Fruit fly (Drosophila melanogaster) whole organism, embryonic: Measurements from ENCODE around the gene CG4462.

Experiments used
- Bdp1 ChIP-seq: fragments of 200-800 bp; sonication (Bioruptor generic); optimal IDR thresholded peaks from 3 replicates; lab custom pipeline; 2016; ENCODE audit warnings: missing biosample characterization, missing genetic modification characterization
- CG10209 ChIP-seq: fragments of 200-800 bp; sonication (Bioruptor generic); optimal IDR thresholded peaks from 3 replicates; lab custom pipeline; 2017; ENCODE audit warnings: missing biosample characterization, mild to moderate bottlenecking, missing genetic modification characterization, missing genetic modification reagents
- CG11723 ChIP-seq: fragments of 200-800 bp; sonication (Bioruptor generic); optimal IDR thresholded peaks from 2 replicates; lab custom pipeline; 2017; ENCODE audit warnings: missing biosample characterization, mild to moderate bottlenecking, missing genetic modification characterization
- CG13123 ChIP-seq: fragments of 200-800 bp; sonication (Bioruptor generic); optimal IDR thresholded peaks from 2 replicates; lab custom pipeline; 2016; ENCODE audit warnings: missing biosample characterization, missing genetic modification characterization
- CG13296 ChIP-seq: fragments of 200-800 bp; sonication (Bioruptor generic); optimal IDR thresholded peaks from 3 replicates; lab custom pipeline; 2018; ENCODE audit warnings: missing biosample characterization, mild to moderate bottlenecking, missing genetic modification characterization
- CG13894 ChIP-seq: fragments of 200-800 bp; sonication (Bioruptor generic); optimal IDR thresholded peaks from 3 replicates; lab custom pipeline; 2018; ENCODE audit warnings: missing biosample characterization, mild to moderate bottlenecking, missing genetic modification characterization, moderate library complexity
- CG15601 ChIP-seq: fragments of 200-800 bp; sonication (Bioruptor generic); optimal IDR thresholded peaks from 3 replicates; lab custom pipeline; 2019; ENCODE audit warnings: missing biosample characterization, mild to moderate bottlenecking, missing genetic modification characterization, moderate library complexity
- CG16863 ChIP-seq: fragments of 200-800 bp; sonication (Bioruptor generic); optimal IDR thresholded peaks from 3 replicates; lab custom pipeline; 2016; ENCODE audit warnings: missing biosample characterization, missing genetic modification characterization
- CG30403 ChIP-seq: fragments of 200-800 bp; sonication (Bioruptor generic); optimal IDR thresholded peaks from 3 replicates; lab custom pipeline; 2016; ENCODE audit warnings: missing biosample characterization, missing genetic modification characterization
- CG31441 ChIP-seq: fragments of 200-800 bp; sonication (Bioruptor generic); IDR thresholded peaks from 2 replicates; pipeline ENCODE4 v1.3.6; 2022; ENCODE audit warnings: missing biosample characterization, missing genetic modification characterization
- CG32532 ChIP-seq: fragments of 200-800 bp; sonication (Bioruptor generic); IDR thresholded peaks from 2 replicates; pipeline ENCODE4 v1.3.6; 2022; ENCODE audit warnings: missing biosample characterization, missing genetic modification characterization
- CG33557 ChIP-seq: fragments of 200-800 bp; sonication (Bioruptor generic); optimal IDR thresholded peaks from 2 replicates; lab custom pipeline; 2019; ENCODE audit warnings: missing biosample characterization, mild to moderate bottlenecking, missing genetic modification characterization, moderate library complexity
- CG4820 ChIP-seq: fragments of 200-800 bp; sonication (Bioruptor generic); optimal IDR thresholded peaks from 3 replicates; lab custom pipeline; 2016; ENCODE audit warnings: missing biosample characterization, missing genetic modification characterization
- CG5180 ChIP-seq: fragments of 200-800 bp; sonication (Bioruptor generic); optimal IDR thresholded peaks from 3 replicates; lab custom pipeline; 2017; ENCODE audit warnings: missing biosample characterization, missing genetic modification characterization, mild to moderate bottlenecking, moderate library complexity, missing genetic modification reagents
- CG7271 ChIP-seq: fragments of 200-800 bp; sonication (Bioruptor generic); optimal IDR thresholded peaks from 2 replicates; lab custom pipeline; 2018; ENCODE audit warnings: missing biosample characterization, mild to moderate bottlenecking, missing genetic modification characterization, moderate library complexity
- CG7745 ChIP-seq: fragments of 200-800 bp; sonication (Bioruptor generic); optimal IDR thresholded peaks from 2 replicates; lab custom pipeline; 2018; ENCODE audit warnings: missing biosample characterization, mild to moderate bottlenecking, missing genetic modification characterization, moderate library complexity
- CG7786 ChIP-seq: fragments of 200-800 bp; sonication (Bioruptor generic); optimal IDR thresholded peaks from 2 replicates; lab custom pipeline; 2016; ENCODE audit warnings: missing biosample characterization, missing genetic modification characterization
- CG7839 ChIP-seq: fragments of 200-800 bp; sonication (Bioruptor generic); optimal IDR thresholded peaks from 3 replicates; lab custom pipeline; 2018; ENCODE audit warnings: missing biosample characterization, mild to moderate bottlenecking, missing genetic modification characterization, moderate library complexity
- CG7963 ChIP-seq: fragments of 200-800 bp; sonication (Bioruptor generic); IDR thresholded peaks from 3 replicates; pipeline ENCODE4 v1.3.6; 2022; ENCODE audit warnings: missing biosample characterization, missing genetic modification characterization; ENCODE audit not compliant: partially characterized antibody
- CG9876 ChIP-seq: fragments of 200-800 bp; sonication (Bioruptor generic); optimal IDR thresholded peaks from 2 replicates; lab custom pipeline; 2016; ENCODE audit warnings: missing biosample characterization, missing genetic modification characterization
- D19A ChIP-seq: fragments of 200-800 bp; optimal IDR thresholded peaks from 3 replicates; lab custom pipeline; 2019; ENCODE audit warnings: missing biosample characterization, mild to moderate bottlenecking, missing genetic modification characterization, moderate library complexity
- Doc2 ChIP-seq: fragments of 200-800 bp; sonication (Bioruptor generic); IDR thresholded peaks from 2 replicates; pipeline ENCODE4 v1.3.6; 2022; ENCODE audit warnings: missing biosample characterization, missing genetic modification characterization
- Fer2 ChIP-seq: fragments of 200-800 bp; sonication (Bioruptor generic); optimal IDR thresholded peaks from 2 replicates; lab custom pipeline; 2018; ENCODE audit warnings: missing biosample characterization, mild to moderate bottlenecking, missing genetic modification characterization, moderate library complexity
- HmgZ ChIP-seq: fragments of 200-800 bp; sonication (Bioruptor generic); optimal IDR thresholded peaks from 2 replicates; lab custom pipeline; 2018; ENCODE audit warnings: missing biosample characterization, mild to moderate bottlenecking, missing genetic modification characterization
- Hr3 ChIP-seq: fragments of 200-800 bp; sonication (Bioruptor generic); optimal IDR thresholded peaks from 3 replicates; lab custom pipeline; 2016; ENCODE audit warnings: missing biosample characterization, missing genetic modification characterization
- Hr78 ChIP-seq, 2 experiments: fragments of 200-800 bp in 1 of 2; fragments of >200 bp in 1 of 2; sonication (Bioruptor generic) in 1 of 2; optimal IDR thresholded peaks; 2 replicates each; lab custom pipeline; 2017 to 2019; ENCODE audit warnings: missing biosample characterization in 2 of 2, missing genetic modification characterization in 2 of 2, mild to moderate bottlenecking in 1 of 2, moderate library complexity in 1 of 2
- NfI ChIP-seq: fragments of 200-800 bp; sonication (Bioruptor generic); optimal IDR thresholded peaks from 3 replicates; lab custom pipeline; 2018; ENCODE audit warnings: missing biosample characterization, mild to moderate bottlenecking, missing genetic modification characterization, moderate library complexity
- PHDP ChIP-seq: fragments of 200-800 bp; sonication (Bioruptor generic); optimal IDR thresholded peaks from 3 replicates; lab custom pipeline; 2018; ENCODE audit warnings: missing biosample characterization, mild to moderate bottlenecking, missing genetic modification characterization, moderate library complexity
- Rx ChIP-seq: fragments of 200-800 bp; sonication (Bioruptor generic); IDR thresholded peaks from 2 replicates; pipeline ENCODE4 v1.3.6; 2022; ENCODE audit warnings: missing biosample characterization, missing genetic modification characterization
- al ChIP-seq: fragments of 200-800 bp; sonication (Bioruptor generic); IDR thresholded peaks from 2 replicates; pipeline ENCODE4 v1.3.6; 2022; ENCODE audit warnings: missing biosample characterization, missing genetic modification characterization
- ap ChIP-seq: fragments of 200-800 bp; sonication (Bioruptor generic); IDR thresholded peaks from 2 replicates; pipeline ENCODE4 v1.3.6; 2022; ENCODE audit warnings: missing biosample characterization, missing genetic modification characterization
- az2 ChIP-seq: fragments of 200-800 bp; sonication (Bioruptor generic); optimal IDR thresholded peaks from 3 replicates; lab custom pipeline; 2016; ENCODE audit warnings: missing biosample characterization, missing genetic modification characterization
- bsh ChIP-seq, 2 experiments: fragments of 200-800 bp; sonication (Bioruptor generic); optimal IDR thresholded peaks; 2 replicates each; lab custom pipeline; 2017 to 2018; ENCODE audit warnings: mild to moderate bottlenecking in 2 of 2, missing biosample characterization in 2 of 2, missing genetic modification characterization in 2 of 2, moderate library complexity in 1 of 2
- chinmo ChIP-seq: fragments of 200-800 bp; sonication (Bioruptor generic); IDR thresholded peaks from 4 replicates; pipeline ENCODE4 v1.3.6; 2022; ENCODE audit warnings: missing biosample characterization, missing genetic modification characterization; ENCODE audit not compliant: partially characterized antibody
- chn ChIP-seq: fragments of 200-800 bp; sonication (Bioruptor generic); optimal IDR thresholded peaks from 2 replicates; lab custom pipeline; 2016; ENCODE audit warnings: missing biosample characterization, missing genetic modification characterization
- dan ChIP-seq: fragments of 200-800 bp; sonication (Bioruptor generic); IDR thresholded peaks from 2 replicates; pipeline ENCODE4 v1.3.6; 2022; ENCODE audit warnings: missing biosample characterization, missing genetic modification characterization
- dati ChIP-seq: fragments of 200-800 bp; sonication (Bioruptor generic); IDR thresholded peaks from 2 replicates; pipeline ENCODE4 v1.3.6; 2022; ENCODE audit warnings: missing biosample characterization, missing genetic modification characterization
- dpn ChIP-seq, 2 experiments: fragments of 200-800 bp; sonication (Bioruptor generic); optimal IDR thresholded peaks; 3 replicates each; lab custom pipeline; 2016; ENCODE audit warnings: missing biosample characterization in 2 of 2, missing genetic modification characterization in 2 of 2
- hth ChIP-seq: fragments of >200 bp; optimal IDR thresholded peaks from 2 replicates; lab custom pipeline; 2017; ENCODE audit warnings: inconsistent platforms
- insv ChIP-seq, 2 experiments: fragments of 200-800 bp; sonication (Bioruptor generic); optimal IDR thresholded peaks; 3 replicates each; lab custom pipeline; 2016 to 2018; ENCODE audit warnings: missing biosample characterization in 2 of 2, missing genetic modification characterization in 2 of 2
- knrl ChIP-seq: fragments of 200-800 bp; sonication (Bioruptor generic); IDR thresholded peaks from 3 replicates; pipeline ENCODE4 v1.3.6; 2022; ENCODE audit warnings: missing biosample characterization, missing genetic modification characterization; ENCODE audit not compliant: partially characterized antibody
- ranshi ChIP-seq: fragments of 200-800 bp; sonication (Bioruptor generic); IDR thresholded peaks from 2 replicates; pipeline ENCODE4 v1.3.6; 2022; ENCODE audit warnings: missing biosample characterization, missing genetic modification characterization
- repo ChIP-seq: fragments of 200-800 bp; sonication (Bioruptor generic); optimal IDR thresholded peaks from 2 replicates; lab custom pipeline; 2016; ENCODE audit warnings: missing biosample characterization, missing genetic modification characterization
- sc ChIP-seq, 3 experiments: fragments of >200 bp in 2 of 3; fragments of 200-800 bp in 1 of 3; sonication (Bioruptor generic) in 1 of 3; optimal IDR thresholded peaks; 2 replicates in 2 of 3; 3 replicates in 1 of 3; lab custom pipeline; 2017; ENCODE audit warnings: mild to moderate bottlenecking in 1 of 3, missing biosample characterization in 1 of 3, missing genetic modification characterization in 1 of 3, missing genetic modification reagents in 1 of 3
- trem ChIP-seq: fragments of 200-800 bp; optimal IDR thresholded peaks from 3 replicates; lab custom pipeline; 2019; ENCODE audit warnings: missing biosample characterization, mild to moderate bottlenecking, missing genetic modification characterization, moderate library complexity
- trh ChIP-seq: fragments of 200-800 bp; sonication (Bioruptor generic); optimal IDR thresholded peaks from 2 replicates; lab custom pipeline; 2016; ENCODE audit warnings: missing biosample characterization, missing genetic modification characterization
- twi ChIP-seq: fragments of 200-800 bp; optimal IDR thresholded peaks from 2 replicates; lab custom pipeline; 2019; ENCODE audit warnings: missing biosample characterization, mild to moderate bottlenecking, missing genetic modification characterization, moderate library complexity
- zen ChIP-seq: fragments of 200-800 bp; sonication (Bioruptor generic); optimal IDR thresholded peaks from 3 replicates; lab custom pipeline; 2018; ENCODE audit warnings: missing biosample characterization, mild to moderate bottlenecking, missing genetic modification characterization, moderate library complexity
- zfh2 ChIP-seq: fragments of 200-800 bp; sonication (Bioruptor generic); optimal IDR thresholded peaks from 2 replicates; lab custom pipeline; 2016; ENCODE audit warnings: missing biosample characterization, missing genetic modification characterization

Gene CG4462

DNA sequence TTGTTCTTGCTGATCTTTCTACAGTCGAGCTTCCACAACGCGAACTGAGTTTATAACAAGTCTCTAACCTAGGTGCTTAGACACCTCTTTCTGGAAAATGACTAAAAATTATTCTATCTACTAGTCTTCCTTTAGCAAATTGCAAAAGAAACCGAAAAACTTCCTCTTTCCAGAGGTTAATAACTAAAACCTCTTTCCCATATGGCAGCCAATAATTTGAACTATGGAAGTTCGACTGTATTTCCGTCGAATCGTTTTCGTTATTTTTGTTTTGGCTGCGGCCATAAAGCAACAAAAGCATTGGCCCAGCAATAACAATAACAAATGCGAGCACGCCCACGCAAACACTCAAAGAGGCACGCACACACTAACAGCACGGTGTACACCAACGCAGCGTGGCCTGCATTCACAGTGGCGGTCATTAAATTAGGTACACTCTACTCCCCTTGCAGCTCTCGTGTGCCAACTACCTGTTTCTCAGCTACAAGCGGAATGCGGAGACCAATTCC, 44.7 kb downstream of the CG4462 start (continued):
- no peak for TF ChIP-seq CG7271 (tag; lab: Kevin White, UChicago)
- no peak for TF ChIP-seq hth (lab: Kevin White, UChicago)
- peak; percentile 9 for TF ChIP-seq chn (GFP tag; lab: Kevin White, UChicago)
- TF ChIP-seq CG13123 (GFP tag; lab: Kevin White, UChicago): no peak
- TF ChIP-seq bsh (GFP tag; optimal IDR thresholded peaks at IDR 0.05; lab: Kevin White, UChicago): peak in 1 of 2 experiments; percentile 59
- TF ChIP-seq az2 (GFP tag; lab: Kevin White, UChicago): peak; percentile 27
- peak; percentile 18 for TF ChIP-seq CG16863 (GFP tag; lab: Kevin White, UChicago)
- peak; percentile 90 for TF ChIP-seq chinmo (GFP tag; lab: Robert Waterston, UW)
- no peak for TF ChIP-seq CG33557 (GFP tag; lab: Kevin White, UChicago)
- TF ChIP-seq twi: peak; percentile 46
- no peak for TF ChIP-seq repo (GFP tag; lab: Kevin White, UChicago)
- no peak for TF ChIP-seq CG7745 (tag; lab: Kevin White, UChicago)
- no peak for TF ChIP-seq sc (optimal IDR thresholded peaks at IDR 0.05; lab: Kevin White, UChicago)
- TF ChIP-seq sc (GFP tag; optimal IDR thresholded peaks at IDR 0.05; lab: Kevin White, UChicago): no peak
- TF ChIP-seq dati (GFP tag; lab: Robert Waterston, UW): 0 out of 2 replicates have a peak, but pooled peaks have one; percentile 3
- TF ChIP-seq CG9876: no peak
- peak; percentile 52; the same call in 1 of the 2 replicates for TF ChIP-seq CG32532 (GFP tag; lab: Robert Waterston, UW)
- no peak for TF ChIP-seq ranshi (GFP tag; lab: Robert Waterston, UW)
- TF ChIP-seq al (GFP tag; lab: Robert Waterston, UW): 0 out of 2 replicates have a peak, but pooled peaks have one; percentile 23
- peak; percentile 32 to 38 for TF ChIP-seq dpn (GFP tag; optimal IDR thresholded peaks at IDR 0.05; lab: Kevin White, UChicago)
- peak; percentile 72 for TF ChIP-seq NfI (GFP tag; lab: Kevin White, UChicago)
- no peak for TF ChIP-seq CG10209 (GFP tag; lab: Kevin White, UChicago)
- peak; percentile 59 for TF ChIP-seq PHDP
- peak in 1 of 2 experiments; percentile 26 for TF ChIP-seq Hr78 (GFP tag; optimal IDR thresholded peaks at IDR 0.05; lab: Kevin White, UChicago)
- TF ChIP-seq Doc2 (GFP tag; lab: Robert Waterston, UW): no peak
- peak; percentile 19 for TF ChIP-seq Bdp1
- peak; percentile 4 for TF ChIP-seq trh (GFP tag; lab: Kevin White, UChicago)
- no peak for TF ChIP-seq CG7963 (GFP tag; lab: Robert Waterston, UW)
- no peak for TF ChIP-seq insv (GFP tag; optimal IDR thresholded peaks at IDR 0.05; lab: Kevin White, UChicago)
- TF ChIP-seq CG31441 (GFP tag; lab: Robert Waterston, UW): peak; percentile 60
- TF ChIP-seq CG7839 (tag; lab: Kevin White, UChicago): peak; percentile 72
- TF ChIP-seq knrl: no peak
- TF ChIP-seq zen (tag; lab: Kevin White, UChicago): no peak
- TF ChIP-seq CG11723 (GFP tag; lab: Kevin White, UChicago): peak; percentile 65
- TF ChIP-seq Hr3 (GFP tag; lab: Kevin White, UChicago): peak; percentile 23
- TF ChIP-seq CG5180 (GFP tag; lab: Kevin White, UChicago): peak; percentile 40
- TF ChIP-seq CG13296: peak; percentile 86
- no peak for TF ChIP-seq dan (GFP tag; lab: Robert Waterston, UW)
- no peak for TF ChIP-seq zfh2 (GFP tag; lab: Kevin White, UChicago)
- TF ChIP-seq CG13894: no peak
- peak; percentile 54 for TF ChIP-seq HmgZ (tag; lab: Kevin White, UChicago)
- TF ChIP-seq trem (tag; lab: Kevin White, UChicago): no peak
- TF ChIP-seq ap (GFP tag; lab: Robert Waterston, UW): no peak
- TF ChIP-seq CG4820 (GFP tag; lab: Kevin White, UChicago): peak; percentile 37
- TF ChIP-seq D19A (tag; lab: Kevin White, UChicago): peak; percentile 39
- peak; percentile 43 for TF ChIP-seq CG7786 (GFP tag; lab: Kevin White, UChicago)
- peak; percentile 1 for TF ChIP-seq Fer2 (tag; lab: Kevin White, UChicago)
- TF ChIP-seq CG30403 (GFP tag; lab: Kevin White, UChicago): peak; percentile 55
- TF ChIP-seq CG15601 (tag; lab: Kevin White, UChicago): peak; percentile 56
- TF ChIP-seq Rx (GFP tag; lab: Robert Waterston, UW): no peak
